Fruit fly (Drosophila melanogaster) whole organism: ENCODE measurements around the gene CG45089.

Experiments used
- CG8478 ChIP-seq: fragments of >200 bp; optimal IDR thresholded peaks from 2 replicates; lab custom pipeline; 2018; ENCODE audit warnings: inconsistent platforms
- Dll ChIP-seq: fragments of >200 bp; optimal IDR thresholded peaks from 2 replicates; lab custom pipeline; 2017
- EcR ChIP-seq, 2 experiments: fragments of >200 bp; optimal IDR thresholded peaks; 2 replicates each; lab custom pipeline; 2017; ENCODE audit warnings: missing biosample characterization in 2 of 2, missing genetic modification characterization in 2 of 2, missing genetic modification reagents in 2 of 2
- pan ChIP-seq: fragments of >200 bp; optimal IDR thresholded peaks from 2 replicates; lab custom pipeline; 2017
- psq ChIP-seq: fragments of >200 bp; optimal IDR thresholded peaks from 2 replicates; lab custom pipeline; 2017
- usp ChIP-seq: fragments of >200 bp; optimal IDR thresholded peaks from 2 replicates; lab custom pipeline; 2017; ENCODE audit warnings: missing biosample characterization, missing genetic modification characterization, mixed read lengths

- TF ChIP-seq psq (lab: Kevin White, UChicago) (no peak), CG8478 (lab: Kevin White, UChicago) (no peak), Dll (lab: Kevin White, UChicago) (no peak), pan (lab: Kevin White, UChicago) (no peak), EcR (GFP tag; optimal IDR thresholded peaks at IDR 0.05; lab: Kevin White, UChicago) (no peak), usp (GFP tag; lab: Kevin White, UChicago) (no peak)
Measured at dm6 chrX:7866868-7867267, 26.7 kb downstream of the CG45089 start, which contains the start of gene Ir7b.
